Worm (Caenorhabditis elegans) whole organism, L4/young adult: ENCODE data around the gene C27D8.4.

Experiments used
- W03F9.2 ChIP-seq: fragments of 150-350 bp; optimal IDR thresholded peaks from 2 replicates; lab custom pipeline; 2014; ENCODE audit warnings: missing biosample characterization, missing genetic modification characterization
- dao-5 ChIP-seq: sonication (generic microtip); optimal IDR thresholded peaks from 2 replicates; lab custom pipeline; 2016; ENCODE audit warnings: missing genotype, missing genetic modification characterization, moderate library complexity, missing compliant biosample characterization
- him-1 ChIP-seq: sonication (generic microtip); optimal IDR thresholded peaks from 2 replicates; lab custom pipeline; 2016; ENCODE audit warnings: missing genotype, missing genetic modification reagents, missing genetic modification characterization, missing compliant biosample characterization

- TF ChIP-seq W03F9.2 (tag; lab: Kevin White, UChicago) (no peak), him-1 (tag; lab: Kevin White, UChicago) (no peak), dao-5 (tag; lab: Kevin White, UChicago) (no peak)
These were observed 19.6 kb upstream of the C27D8.4 start, which contains the start of gene prmt-9 for ce11 chrIV:12684341-12684740.
